Fruit fly (Drosophila melanogaster): ENCODE results near the gene nau.
A peak's percentile ranks its signal among the peaks of the same experiment; 100 is the strongest.

nau gene

DNA sequence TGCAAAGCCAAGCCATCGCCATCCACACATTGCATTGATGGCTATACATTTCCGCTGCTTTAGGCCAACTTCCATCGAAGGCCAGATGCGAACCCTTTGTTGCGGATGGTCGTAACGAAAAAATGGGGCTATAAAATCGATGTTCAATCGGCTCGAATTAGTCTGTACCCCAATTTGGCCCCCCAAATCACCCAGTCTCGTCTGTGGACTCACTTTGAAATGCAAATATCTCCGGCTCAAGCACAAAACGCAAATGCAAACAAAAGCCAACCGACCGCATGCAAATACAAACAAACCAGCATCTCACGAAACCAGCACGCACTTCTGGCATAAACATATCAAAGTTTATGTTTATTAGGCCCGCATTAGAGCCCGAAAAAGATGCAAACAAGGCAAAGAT is 18.2 kb upstream of the nau start:
- TF ChIP-seq CG7045 (GFP tag; optimal IDR thresholded peaks at IDR 0.05) (no peak), pad (GFP tag; optimal IDR thresholded peaks at IDR 0.05) (no peak), tj (GFP tag; optimal IDR thresholded peaks at IDR 0.05) (no peak), CG33017 (tag; optimal IDR thresholded peaks at IDR 0.05) (no peak), kay (GFP tag; ENCODE audit: borderline replicate concordance) (no peak), toe (GFP tag; optimal IDR thresholded peaks at IDR 0.05) (no peak), cnc (optimal IDR thresholded peaks at IDR 0.05) (no peak), ovo (GFP tag; optimal IDR thresholded peaks at IDR 0.05) (no peak), Clk (GFP tag; optimal IDR thresholded peaks at IDR 0.05) (no peak), Crg-1 (GFP tag; optimal IDR thresholded peaks at IDR 0.05) (no peak), CG7101 (tag; optimal IDR thresholded peaks at IDR 0.05) (no peak), Hr96 (GFP tag; optimal IDR thresholded peaks at IDR 0.05) (no peak), cic (GFP tag; optimal IDR thresholded peaks at IDR 0.05) (no peak)

DNA sequence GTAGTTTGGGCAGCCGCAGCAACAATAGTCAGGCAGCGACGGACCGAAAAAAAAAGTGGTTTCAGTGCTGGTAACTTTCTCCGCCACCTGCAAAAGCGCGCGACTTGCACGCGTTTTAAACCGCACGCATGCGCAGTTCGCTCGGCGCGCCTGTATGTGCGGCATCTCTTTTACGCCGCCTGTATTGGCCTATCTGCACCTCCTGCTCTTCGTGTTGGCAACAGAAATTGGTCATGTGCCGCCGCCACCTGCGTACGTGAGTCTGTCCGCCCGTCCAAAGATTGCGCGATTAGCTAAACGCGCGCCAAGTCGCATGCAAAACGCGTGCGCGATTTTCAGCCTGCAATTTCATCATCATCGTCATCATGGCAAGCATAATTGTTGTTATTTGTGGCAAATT is 17.5 kb upstream of the nau start:
- TF ChIP-seq Hr96 (GFP tag; optimal IDR thresholded peaks at IDR 0.05) (no peak), ovo (GFP tag; optimal IDR thresholded peaks at IDR 0.05) (no peak), CG5204 (GFP tag; optimal IDR thresholded peaks at IDR 0.05) (no peak), kay (GFP tag; ENCODE audit: borderline replicate concordance) (no peak), CG11617 (GFP tag; optimal IDR thresholded peaks at IDR 0.05) (no peak), toe (GFP tag; optimal IDR thresholded peaks at IDR 0.05) (no peak), Crg-1 (GFP tag; optimal IDR thresholded peaks at IDR 0.05) (no peak), CG33017 (tag; optimal IDR thresholded peaks at IDR 0.05) (no peak)

DNA sequence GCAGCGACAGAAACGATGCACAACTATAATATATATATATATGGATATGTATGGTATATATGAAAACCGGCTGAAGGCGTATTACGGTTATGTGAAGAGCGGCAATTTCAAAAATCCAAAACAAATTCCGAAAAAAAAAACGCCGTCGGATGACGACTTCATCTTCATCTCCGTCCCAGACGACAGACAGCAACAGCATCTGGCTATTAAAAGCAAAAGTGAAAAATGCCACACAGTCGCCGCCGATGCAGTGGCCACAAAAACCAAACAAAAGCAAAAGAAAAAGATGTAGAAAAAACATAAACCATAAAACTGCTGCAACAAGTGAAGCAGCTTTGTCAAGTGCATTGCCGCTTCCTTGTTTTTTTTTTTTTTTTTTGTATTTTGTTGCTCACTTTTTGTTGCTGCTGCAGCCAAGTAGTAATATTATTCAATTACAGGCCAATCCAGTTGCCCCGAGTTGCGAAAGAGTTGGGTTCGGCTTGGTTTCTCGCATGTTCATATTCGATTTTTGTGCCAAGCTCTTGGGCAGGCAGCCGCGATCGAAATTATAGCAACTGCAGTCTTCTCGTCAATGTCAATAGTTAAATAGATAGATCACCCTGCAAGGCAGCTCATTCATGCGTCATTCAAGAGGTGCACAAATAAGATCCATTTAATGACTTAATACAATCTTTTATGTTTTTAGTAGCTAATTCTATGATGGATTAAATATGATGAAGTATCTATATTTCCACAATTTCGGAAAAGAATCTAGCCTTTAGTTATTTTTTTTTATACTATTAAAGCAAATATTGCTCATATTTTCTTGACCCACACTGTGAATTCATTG is 16.6 kb upstream of the nau start:
- TF ChIP-seq CG33017 (tag; optimal IDR thresholded peaks at IDR 0.05): no peak
- TF ChIP-seq CG7101 (tag; optimal IDR thresholded peaks at IDR 0.05): no peak
- TF ChIP-seq Clk (GFP tag; optimal IDR thresholded peaks at IDR 0.05): no peak

DNA sequence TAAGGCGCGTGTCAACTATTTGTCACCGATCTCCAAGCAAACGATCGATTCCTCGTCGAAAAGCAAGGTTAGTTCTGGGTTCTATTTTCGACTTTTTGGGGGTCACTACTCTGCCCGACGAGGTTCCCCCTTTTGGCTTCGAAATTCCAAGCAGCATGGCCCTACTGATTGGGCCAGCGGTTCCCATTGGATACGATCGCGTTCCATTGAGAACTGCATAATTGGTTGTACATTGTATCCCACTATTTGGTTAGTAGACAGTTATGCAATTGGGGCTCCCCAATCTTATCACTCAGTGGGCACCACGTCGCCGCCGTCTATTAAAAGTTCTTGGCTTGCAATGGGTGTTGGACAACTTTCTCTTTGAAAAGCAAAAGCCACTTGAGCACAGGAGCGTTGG is 15.6 kb upstream of the nau start:
- no peak for TF ChIP-seq CG14711 (tag; optimal IDR thresholded peaks at IDR 0.05)
- no peak for TF ChIP-seq CG1620 (GFP tag; optimal IDR thresholded peaks at IDR 0.05)
- no peak for TF ChIP-seq CG7101 (tag; optimal IDR thresholded peaks at IDR 0.05)
- TF ChIP-seq tj (GFP tag; optimal IDR thresholded peaks at IDR 0.05): no peak
- no peak for TF ChIP-seq toe (GFP tag; optimal IDR thresholded peaks at IDR 0.05)
- TF ChIP-seq Hr96 (GFP tag; optimal IDR thresholded peaks at IDR 0.05): no peak
- TF ChIP-seq cic (GFP tag; optimal IDR thresholded peaks at IDR 0.05): no peak
- TF ChIP-seq Crg-1 (GFP tag; optimal IDR thresholded peaks at IDR 0.05): no peak
- TF ChIP-seq bab1 (GFP tag; optimal IDR thresholded peaks at IDR 0.05): no peak
- no peak for TF ChIP-seq cnc (optimal IDR thresholded peaks at IDR 0.05)
- TF ChIP-seq pad (GFP tag; optimal IDR thresholded peaks at IDR 0.05): no peak
- TF ChIP-seq CG12768 (GFP tag; optimal IDR thresholded peaks at IDR 0.05): no peak
- TF ChIP-seq CG11617 (GFP tag; optimal IDR thresholded peaks at IDR 0.05): no peak
- no peak for TF ChIP-seq ovo (GFP tag; optimal IDR thresholded peaks at IDR 0.05)
- TF ChIP-seq Mnt (GFP tag; optimal IDR thresholded peaks at IDR 0.05): no peak
- TF ChIP-seq CG7045 (GFP tag; optimal IDR thresholded peaks at IDR 0.05): no peak
- TF ChIP-seq CG33017 (tag; optimal IDR thresholded peaks at IDR 0.05): no peak
- no peak for TF ChIP-seq Clk (GFP tag; optimal IDR thresholded peaks at IDR 0.05)
- no peak for TF ChIP-seq CG5204 (GFP tag; optimal IDR thresholded peaks at IDR 0.05)
- TF ChIP-seq kay (GFP tag; ENCODE audit: borderline replicate concordance): no peak

DNA sequence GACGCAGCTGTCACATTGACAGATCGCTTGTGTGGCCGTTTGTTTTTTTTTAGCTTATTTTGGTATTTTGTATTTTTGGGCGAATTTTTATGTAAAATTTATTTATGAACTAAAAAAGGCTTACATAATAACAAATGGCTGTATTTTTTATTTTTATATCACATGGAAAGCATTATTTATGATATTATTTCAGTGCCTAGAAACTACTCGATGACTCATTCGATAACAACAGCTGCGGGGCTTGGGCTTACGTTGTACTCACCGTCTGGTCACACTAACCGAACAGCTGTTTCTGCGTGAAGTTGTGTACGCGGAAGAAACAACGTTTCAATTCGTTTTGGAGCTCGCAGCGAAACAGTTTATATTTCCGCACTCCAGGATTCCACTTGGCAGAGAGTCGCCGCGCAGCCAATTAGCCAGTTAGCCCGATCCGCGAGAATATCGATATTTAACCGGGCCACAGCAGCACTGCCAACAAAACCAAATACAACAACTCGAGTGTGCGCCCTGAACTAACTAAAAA is 14.9 kb upstream of the nau start, which contains the start of the genes Hmgcr and Rpn9:
Hmgcr (plus strand) TSS at position 335 of the 523 bp plus-strand sequence.
Rpn9 (minus strand) TSS at position 473 of the 523 bp plus-strand sequence.
- TF ChIP-seq CG7101 (tag; optimal IDR thresholded peaks at IDR 0.05) (no peak), cnc (optimal IDR thresholded peaks at IDR 0.05) (no peak), CG11617 (GFP tag; optimal IDR thresholded peaks at IDR 0.05) (peak; percentile 29), CG1620 (GFP tag; optimal IDR thresholded peaks at IDR 0.05) (no peak), pad (GFP tag; optimal IDR thresholded peaks at IDR 0.05) (no peak), CG12768 (GFP tag; optimal IDR thresholded peaks at IDR 0.05) (no peak), ovo (GFP tag; optimal IDR thresholded peaks at IDR 0.05) (no peak), CG7045 (GFP tag; optimal IDR thresholded peaks at IDR 0.05) (no peak), toe (GFP tag; optimal IDR thresholded peaks at IDR 0.05) (no peak), tj (GFP tag; optimal IDR thresholded peaks at IDR 0.05) (peak; percentile 29), Mnt (GFP tag; optimal IDR thresholded peaks at IDR 0.05) (peak; percentile 28), CG14711 (tag; optimal IDR thresholded peaks at IDR 0.05) (peak; percentile 3), Hr96 (GFP tag; optimal IDR thresholded peaks at IDR 0.05) (no peak), Crg-1 (GFP tag; optimal IDR thresholded peaks at IDR 0.05) (peak; percentile 46), Clk (GFP tag; optimal IDR thresholded peaks at IDR 0.05) (no peak), bab1 (GFP tag; optimal IDR thresholded peaks at IDR 0.05) (peak; percentile 68), CG33017 (tag; optimal IDR thresholded peaks at IDR 0.05) (peak; percentile 38), CG5204 (GFP tag; optimal IDR thresholded peaks at IDR 0.05) (no peak), kay (GFP tag; ENCODE audit: borderline replicate concordance) (peak; percentile 99), cic (GFP tag; optimal IDR thresholded peaks at IDR 0.05) (peak; percentile 24)

DNA sequence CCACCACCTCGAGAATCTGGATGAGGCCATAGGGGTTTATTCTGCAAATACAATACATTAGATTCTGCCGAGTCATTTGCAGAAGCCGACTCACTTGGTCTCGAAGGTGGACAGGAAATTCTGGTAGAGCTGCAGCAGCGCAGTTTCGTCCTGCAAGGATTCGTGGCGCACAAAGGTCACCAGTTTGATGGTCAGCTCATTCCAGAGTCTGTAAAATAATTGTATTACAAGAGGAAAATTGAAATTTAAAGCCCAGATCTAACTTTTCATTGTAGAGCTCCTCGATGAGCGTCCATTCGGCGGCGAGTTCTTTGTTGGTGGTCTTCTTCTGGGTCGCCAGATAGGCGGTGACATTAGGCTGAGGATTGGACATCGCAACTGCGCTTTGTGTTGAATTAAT is 14.4 kb upstream of the nau start:
- no peak for TF ChIP-seq CG14711 (tag; optimal IDR thresholded peaks at IDR 0.05)
- peak; percentile 83 to 97 for TF ChIP-seq cnc (optimal IDR thresholded peaks at IDR 0.05)

Data from whole organism, adult.